Fruit fly (Drosophila melanogaster) whole organism, prepupa: Measurements from ENCODE around the gene opa.

ENCODE experiments used
- Ets96B ChIP-seq: fragments of 200-800 bp; optimal IDR thresholded peaks from 2 replicates; lab custom pipeline; 2019; ENCODE audit warnings: missing biosample characterization, mild to moderate bottlenecking, missing genetic modification characterization, moderate library complexity
- Hr39 ChIP-seq: fragments of 200-800 bp; sonication (Bioruptor generic); optimal IDR thresholded peaks from 2 replicates; lab custom pipeline; 2016; ENCODE audit warnings: missing biosample characterization, missing genetic modification characterization
- fd59A ChIP-seq: fragments of 200-800 bp; sonication (Bioruptor generic); optimal IDR thresholded peaks from 2 replicates; lab custom pipeline; 2017; ENCODE audit warnings: missing biosample characterization, mild to moderate bottlenecking, missing genetic modification characterization, missing genetic modification reagents
- spab ChIP-seq: fragments of 200-800 bp; sonication (Bioruptor generic); optimal IDR thresholded peaks from 2 replicates; lab custom pipeline; 2017; ENCODE audit warnings: missing biosample characterization, mild to moderate bottlenecking, missing genetic modification characterization, missing genetic modification reagents

DNA sequence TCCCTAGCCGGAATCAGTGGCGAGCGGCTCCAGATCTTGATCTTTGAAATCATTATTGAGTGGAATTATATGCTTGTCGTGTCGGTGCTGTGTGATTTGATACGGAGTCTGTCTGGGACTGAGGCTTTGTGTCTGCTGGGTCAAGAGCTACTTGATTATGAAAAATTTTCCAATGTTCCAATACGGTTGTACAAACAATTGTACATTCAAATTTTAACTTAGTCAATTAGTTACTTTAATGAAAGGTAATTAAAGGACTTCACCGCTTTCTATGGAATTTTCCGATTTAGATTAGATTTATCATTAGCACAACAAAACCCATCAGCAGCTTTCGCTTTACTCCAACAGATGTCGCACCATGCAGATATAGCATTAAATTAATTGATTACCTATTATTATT is 22.2 kb upstream of the opa start, which contains the start of gene CG14658:
- TF ChIP-seq Ets96B (no peak), fd59A (no peak), spab (GFP tag; lab: Kevin White, UChicago) (no peak), Hr39 (GFP tag; lab: Kevin White, UChicago) (no peak)
